Fruit fly (Drosophila melanogaster) whole organism, embryonic: Measurements from ENCODE around the gene CG34307.

ENCODE experiments used
- Adf1 ChIP-seq: fragments of 200-800 bp; sonication (Bioruptor generic); IDR thresholded peaks from 2 replicates; pipeline ENCODE4 v1.3.6; 2022; ENCODE audit warnings: missing biosample characterization, missing genetic modification characterization
- Antp ChIP-seq: fragments of 200-800 bp; sonication (Bioruptor generic); optimal IDR thresholded peaks from 3 replicates; lab custom pipeline; 2016; ENCODE audit warnings: missing biosample characterization, missing genetic modification characterization
- CG12104 ChIP-seq: fragments of 200-800 bp; sonication (Bioruptor generic); optimal IDR thresholded peaks from 3 replicates; lab custom pipeline; 2016; ENCODE audit warnings: missing biosample characterization, missing genetic modification characterization
- CG12769 ChIP-seq: fragments of 200-800 bp; sonication (Bioruptor generic); optimal IDR thresholded peaks from 2 replicates; lab custom pipeline; 2019; ENCODE audit warnings: missing biosample characterization, mild to moderate bottlenecking, missing genetic modification characterization, moderate library complexity
- CG13287 ChIP-seq: fragments of 200-800 bp; sonication (Bioruptor generic); IDR thresholded peaks from 2 replicates; pipeline ENCODE4 v1.3.6; 2022; ENCODE audit warnings: missing biosample characterization, missing genetic modification characterization; ENCODE audit not compliant: partially characterized antibody
- CG1602 ChIP-seq: fragments of 200-800 bp; sonication (Bioruptor generic); optimal IDR thresholded peaks from 3 replicates; lab custom pipeline; 2016; ENCODE audit warnings: missing biosample characterization, missing genetic modification characterization
- CG17829 ChIP-seq: fragments of 200-800 bp; optimal IDR thresholded peaks from 2 replicates; lab custom pipeline; 2019; ENCODE audit warnings: missing biosample characterization, mild to moderate bottlenecking, missing genetic modification characterization, moderate library complexity
- CG17912 ChIP-seq: fragments of 200-800 bp; sonication (Bioruptor generic); optimal IDR thresholded peaks from 2 replicates; lab custom pipeline; 2018; ENCODE audit warnings: missing biosample characterization, mild to moderate bottlenecking, missing genetic modification characterization
- CG18262 ChIP-seq: fragments of 200-800 bp; optimal IDR thresholded peaks from 3 replicates; lab custom pipeline; 2019; ENCODE audit warnings: missing biosample characterization, mild to moderate bottlenecking, missing genetic modification characterization, moderate library complexity
- CG2129 ChIP-seq: fragments of 200-800 bp; sonication (Bioruptor generic); IDR thresholded peaks from 2 replicates; pipeline ENCODE4 v1.3.6; 2022; ENCODE audit warnings: missing biosample characterization, missing genetic modification characterization; ENCODE audit not compliant: partially characterized antibody
- CG2712 ChIP-seq: fragments of 200-800 bp; optimal IDR thresholded peaks from 3 replicates; lab custom pipeline; 2019; ENCODE audit warnings: missing biosample characterization, mild to moderate bottlenecking, missing genetic modification characterization, moderate library complexity
- CG2889 ChIP-seq: fragments of 200-800 bp; sonication (Bioruptor generic); IDR thresholded peaks from 3 replicates; pipeline ENCODE4 v1.3.6; 2022; ENCODE audit warnings: missing biosample characterization, missing genetic modification characterization
- CG31388 ChIP-seq: fragments of 200-800 bp; sonication (Bioruptor generic); optimal IDR thresholded peaks from 2 replicates; lab custom pipeline; 2016; ENCODE audit warnings: missing biosample characterization, missing genetic modification characterization
- CG3163 ChIP-seq: fragments of 200-800 bp; sonication (Bioruptor generic); optimal IDR thresholded peaks from 3 replicates; lab custom pipeline; 2016; ENCODE audit warnings: missing biosample characterization, missing genetic modification characterization
- CG32532 ChIP-seq: fragments of 200-800 bp; sonication (Bioruptor generic); IDR thresholded peaks from 2 replicates; pipeline ENCODE4 v1.3.6; 2022; ENCODE audit warnings: missing biosample characterization, missing genetic modification characterization
- CG32767 ChIP-seq: fragments of 200-800 bp; sonication (Bioruptor generic); IDR thresholded peaks from 2 replicates; pipeline ENCODE4 v1.3.6; 2022; ENCODE audit warnings: missing biosample characterization, missing genetic modification characterization
- CG32772 ChIP-seq: fragments of 200-800 bp; sonication (Bioruptor generic); IDR thresholded peaks from 2 replicates; pipeline ENCODE4 v1.3.6; 2022; ENCODE audit warnings: missing biosample characterization, missing genetic modification characterization
- CG33557 ChIP-seq: fragments of 200-800 bp; sonication (Bioruptor generic); optimal IDR thresholded peaks from 2 replicates; lab custom pipeline; 2019; ENCODE audit warnings: missing biosample characterization, mild to moderate bottlenecking, missing genetic modification characterization, moderate library complexity
- CG34224 ChIP-seq: fragments of 200-800 bp; sonication (Bioruptor generic); IDR thresholded peaks from 3 replicates; pipeline ENCODE4 v1.3.6; 2022; ENCODE audit warnings: missing biosample characterization, missing genetic modification characterization; ENCODE audit not compliant: partially characterized antibody
- CG4360 ChIP-seq: fragments of 200-800 bp; sonication (Bioruptor generic); IDR thresholded peaks from 2 replicates; pipeline ENCODE4 v1.3.6; 2022; ENCODE audit warnings: missing biosample characterization, missing genetic modification characterization
- CG5180 ChIP-seq: fragments of 200-800 bp; sonication (Bioruptor generic); optimal IDR thresholded peaks from 3 replicates; lab custom pipeline; 2017; ENCODE audit warnings: missing biosample characterization, missing genetic modification characterization, mild to moderate bottlenecking, moderate library complexity, missing genetic modification reagents
- CG6854 ChIP-seq: fragments of 200-800 bp; sonication (Bioruptor generic); optimal IDR thresholded peaks from 3 replicates; lab custom pipeline; 2017; ENCODE audit warnings: missing biosample characterization, mild to moderate bottlenecking, missing genetic modification characterization
- CG7372 ChIP-seq: fragments of 200-800 bp; sonication (Bioruptor generic); IDR thresholded peaks from 2 replicates; pipeline ENCODE4 v1.3.6; 2022; ENCODE audit warnings: missing biosample characterization, missing genetic modification characterization
- CG9609 ChIP-seq: fragments of 200-800 bp; sonication (Bioruptor generic); optimal IDR thresholded peaks from 3 replicates; lab custom pipeline; 2016; ENCODE audit warnings: missing biosample characterization, missing genetic modification characterization
- CG9817 ChIP-seq: fragments of 200-800 bp; sonication (Bioruptor generic); optimal IDR thresholded peaks from 2 replicates; lab custom pipeline; 2018; ENCODE audit warnings: missing biosample characterization, mild to moderate bottlenecking, missing genetic modification characterization, moderate library complexity
- CkIIα-i1 ChIP-seq: fragments of 200-800 bp; sonication (Bioruptor generic); IDR thresholded peaks from 2 replicates; pipeline ENCODE4 v1.3.6; 2022; ENCODE audit warnings: missing biosample characterization, missing genetic modification characterization
- HLH54F ChIP-seq: fragments of 200-800 bp; sonication (Bioruptor generic); optimal IDR thresholded peaks from 3 replicates; lab custom pipeline; 2016; ENCODE audit warnings: missing biosample characterization, missing genetic modification characterization
- HmgD ChIP-seq: fragments of 200-800 bp; sonication (Bioruptor generic); optimal IDR thresholded peaks from 3 replicates; lab custom pipeline; 2016; ENCODE audit warnings: missing biosample characterization, missing genetic modification characterization
- MESR4 ChIP-seq: fragments of 200-800 bp; sonication (Bioruptor generic); optimal IDR thresholded peaks from 2 replicates; lab custom pipeline; 2018; ENCODE audit warnings: missing biosample characterization, mild to moderate bottlenecking, missing genetic modification characterization, moderate library complexity
- Oaz ChIP-seq: fragments of 200-800 bp; sonication (Bioruptor generic); IDR thresholded peaks from 2 replicates; pipeline ENCODE4 v1.3.6; 2022; ENCODE audit warnings: missing biosample characterization, missing genetic modification characterization
- Sox100B ChIP-seq: fragments of 200-800 bp; sonication (Bioruptor generic); optimal IDR thresholded peaks from 3 replicates; lab custom pipeline; 2018; ENCODE audit warnings: missing biosample characterization, mild to moderate bottlenecking, missing genetic modification characterization
- TFAM ChIP-seq: fragments of 200-800 bp; sonication (Bioruptor generic); optimal IDR thresholded peaks from 2 replicates; lab custom pipeline; 2017; ENCODE audit warnings: missing biosample characterization, missing genetic modification characterization, inconsistent platforms
- aop ChIP-seq: fragments of 200-800 bp; sonication (Bioruptor generic); IDR thresholded peaks from 2 replicates; pipeline ENCODE4 v1.3.6; 2022; ENCODE audit warnings: missing biosample characterization, missing genetic modification characterization
- ash1 ChIP-seq: fragments of 200-800 bp; sonication (Bioruptor generic); optimal IDR thresholded peaks from 2 replicates; lab custom pipeline; 2018; ENCODE audit warnings: missing biosample characterization, mild to moderate bottlenecking, missing genetic modification characterization
- chinmo ChIP-seq: fragments of 200-800 bp; sonication (Bioruptor generic); IDR thresholded peaks from 4 replicates; pipeline ENCODE4 v1.3.6; 2022; ENCODE audit warnings: missing biosample characterization, missing genetic modification characterization; ENCODE audit not compliant: partially characterized antibody
- ci ChIP-seq: fragments of 200-800 bp; sonication (Bioruptor generic); IDR thresholded peaks from 3 replicates; pipeline ENCODE4 v1.3.6; 2022; ENCODE audit warnings: missing biosample characterization, missing genetic modification characterization
- crol ChIP-seq: fragments of 200-800 bp; sonication (Bioruptor generic); IDR thresholded peaks from 2 replicates; pipeline ENCODE4 v1.3.6; 2022; ENCODE audit warnings: missing biosample characterization, missing genetic modification characterization
- danr ChIP-seq: fragments of 200-800 bp; sonication (Bioruptor generic); IDR thresholded peaks from 2 replicates; pipeline ENCODE4 v1.3.6; 2022; ENCODE audit warnings: missing biosample characterization, missing genetic modification characterization
- dmrt11E ChIP-seq: fragments of 200-800 bp; sonication (Bioruptor generic); optimal IDR thresholded peaks from 3 replicates; lab custom pipeline; 2018; ENCODE audit warnings: missing biosample characterization, mild to moderate bottlenecking, missing genetic modification characterization, moderate library complexity
- ems ChIP-seq: fragments of 200-800 bp; sonication (Bioruptor generic); optimal IDR thresholded peaks from 3 replicates; lab custom pipeline; 2016; ENCODE audit warnings: missing biosample characterization, missing genetic modification characterization
- nmo ChIP-seq: fragments of 200-800 bp; sonication (Bioruptor generic); optimal IDR thresholded peaks from 2 replicates; lab custom pipeline; 2018; ENCODE audit warnings: missing biosample characterization, mild to moderate bottlenecking, missing genetic modification characterization, moderate library complexity
- otp ChIP-seq: fragments of 200-800 bp; sonication (Bioruptor generic); IDR thresholded peaks from 3 replicates; pipeline ENCODE4, ENCODE4 v1.3.6; 2022; ENCODE audit warnings: missing biosample characterization, missing genetic modification characterization
- pan ChIP-seq, 4 experiments: fragments of >200 bp in 3 of 4; fragments of 200-800 bp in 1 of 4; sonication (Bioruptor generic) in 1 of 4; optimal IDR thresholded peaks in 3 of 4; IDR thresholded peaks in 1 of 4; 2 replicates each; pipeline versions ENCODE4 v1.3.6 to Lab custom; 2017 to 2022; ENCODE audit warnings: missing biosample characterization in 2 of 4, missing genetic modification characterization in 2 of 4, mixed read lengths in 1 of 4
- peb ChIP-seq: fragments of 200-800 bp; sonication (Bioruptor generic); IDR thresholded peaks from 2 replicates; pipeline ENCODE4 v1.3.6; 2022; ENCODE audit warnings: missing biosample characterization, missing genetic modification characterization
- pita ChIP-seq: fragments of 200-800 bp; sonication (Bioruptor generic); optimal IDR thresholded peaks from 2 replicates; lab custom pipeline; 2017; ENCODE audit warnings: missing biosample characterization, mild to moderate bottlenecking, missing genetic modification characterization
- pum ChIP-seq: fragments of 200-800 bp; sonication (Bioruptor generic); optimal IDR thresholded peaks from 2 replicates; lab custom pipeline; 2016; ENCODE audit warnings: missing biosample characterization, missing genetic modification characterization
- stc ChIP-seq: fragments of 200-800 bp; sonication (Bioruptor generic); IDR thresholded peaks from 2 replicates; pipeline ENCODE4 v1.3.6; 2022; ENCODE audit warnings: missing biosample characterization, missing genetic modification characterization
- usp ChIP-seq: fragments of >200 bp; optimal IDR thresholded peaks from 2 replicates; lab custom pipeline; 2017; ENCODE audit warnings: missing biosample characterization, missing genetic modification characterization

Gene CG34307

DNA sequence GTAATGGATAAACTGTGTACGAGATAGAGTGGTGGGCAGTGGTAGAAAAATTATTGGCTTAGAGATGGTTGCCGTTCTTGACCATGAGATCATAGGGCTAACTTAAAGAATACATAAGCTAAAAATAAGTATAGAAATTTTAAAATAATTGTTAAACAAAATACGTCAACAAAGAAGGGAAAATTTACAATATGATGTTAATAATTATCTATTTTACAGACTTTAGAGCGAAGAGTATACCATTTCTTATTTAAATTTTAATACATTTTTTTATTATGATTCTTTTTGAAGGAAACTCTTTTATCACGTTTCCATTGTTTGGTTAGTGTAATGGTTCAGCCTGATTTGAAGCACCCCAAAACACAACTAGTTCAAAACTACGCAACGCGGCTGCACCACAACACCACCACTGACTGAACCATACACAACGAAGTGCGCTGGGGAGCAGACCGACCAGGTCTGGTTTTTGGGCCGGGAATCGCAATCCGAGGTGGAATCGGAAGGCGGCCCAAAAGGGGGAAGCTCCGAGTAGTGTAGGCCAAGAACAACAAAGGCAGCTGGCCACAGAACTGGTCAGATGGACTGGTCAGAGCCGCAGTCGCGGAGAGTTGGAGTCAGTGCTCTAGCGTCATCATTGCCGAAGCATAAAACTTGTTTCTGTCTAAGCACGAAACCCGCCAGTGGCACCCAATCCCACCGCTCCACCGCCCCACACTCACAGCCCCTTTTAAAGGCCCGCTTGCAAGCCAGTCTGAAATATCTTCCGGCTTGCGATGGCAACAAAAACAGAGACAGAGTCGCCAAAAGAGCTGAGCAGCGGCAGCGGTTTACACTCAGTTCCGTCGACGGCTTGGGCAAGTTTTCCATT lies 48.3 kb downstream of the CG34307 start (continued):
- TF ChIP-seq HmgD (no peak), pum (GFP tag; lab: Kevin White, UChicago) (no peak), CG12104 (no peak), Oaz (GFP tag; lab: Robert Waterston, UW) (0 out of 2 replicates have a peak, but pooled peaks have one; percentile 7), CG2889 (GFP tag; lab: Robert Waterston, UW) (no peak), ash1 (no peak), stc (GFP tag; lab: Robert Waterston, UW) (no peak), CG9609 (GFP tag; lab: Kevin White, UChicago) (no peak), CG12769 (tag; lab: Kevin White, UChicago) (peak; percentile 81), CG18262 (tag; lab: Kevin White, UChicago) (no peak), Antp (GFP tag; lab: Kevin White, UChicago) (no peak), CG31388 (GFP tag; lab: Kevin White, UChicago) (no peak), CG3163 (GFP tag; lab: Kevin White, UChicago) (no peak), crol (GFP tag; lab: Robert Waterston, UW) (peak; percentile 55), HLH54F (no peak), ems (no peak), CG6854 (GFP tag; lab: Kevin White, UChicago) (no peak), pan (optimal IDR thresholded peaks at IDR 0.05; lab: Kevin White, UChicago) (no peak), pan (GFP tag; optimal IDR thresholded peaks at IDR 0.05 in 1 of 2, IDR thresholded peaks at IDR 0.05 in 1 of 2) (no peak), usp (GFP tag; lab: Kevin White, UChicago) (no peak), CG2712 (tag; lab: Kevin White, UChicago) (no peak), peb (GFP tag; lab: Robert Waterston, UW) (no peak), danr (GFP tag; lab: Robert Waterston, UW) (no peak), CkIIα-i1 (no peak), TFAM (GFP tag; lab: Kevin White, UChicago) (no peak), CG32532 (GFP tag; lab: Robert Waterston, UW) (no peak), CG32767 (no peak), aop (no peak), dmrt11E (tag; lab: Kevin White, UChicago) (no peak), ci (0 out of 3 replicates have a peak, but pooled peaks have one; percentile 32), CG5180 (GFP tag; lab: Kevin White, UChicago) (no peak), chinmo (GFP tag; lab: Robert Waterston, UW) (peak; percentile 84)

- peak; percentile 80 for TF ChIP-seq CG4360
- no peak for TF ChIP-seq otp
- TF ChIP-seq nmo (GFP tag; lab: Kevin White, UChicago): peak; percentile 4
- no peak for TF ChIP-seq CG2129 (GFP tag; lab: Robert Waterston, UW)
- TF ChIP-seq CG9817 (tag; lab: Kevin White, UChicago): peak; percentile 3
- TF ChIP-seq CG7372 (GFP tag; lab: Robert Waterston, UW): no peak
- TF ChIP-seq CG34224 (GFP tag; lab: Robert Waterston, UW): no peak
- no peak for TF ChIP-seq pita (GFP tag; lab: Kevin White, UChicago)
- no peak for TF ChIP-seq CG13287 (GFP tag; lab: Robert Waterston, UW)
- TF ChIP-seq CG12769 (tag; lab: Kevin White, UChicago): peak; percentile 18
- 0 out of 2 replicates have a peak, but pooled peaks have one; percentile 13 for TF ChIP-seq CG32772 (GFP tag; lab: Robert Waterston, UW)
- TF ChIP-seq Adf1 (GFP tag; lab: Robert Waterston, UW): no peak
- TF ChIP-seq CG17829: no peak
- TF ChIP-seq CG17912: no peak
- TF ChIP-seq CG1602 (GFP tag; lab: Kevin White, UChicago): no peak
- TF ChIP-seq MESR4 (GFP tag; lab: Kevin White, UChicago): no peak
- no peak for TF ChIP-seq CG33557 (GFP tag; lab: Kevin White, UChicago)
- TF ChIP-seq Sox100B (GFP tag; lab: Kevin White, UChicago): no peak
Measured at dm6 chr3R:11947079-11947869, 49.9 kb downstream of the CG34307 start.
